Fruit fly (Drosophila melanogaster) whole organism, prepupa: ENCODE results near the gene CG18284.

Experiments used
- CG3919 ChIP-seq: fragments of 200-800 bp; sonication (Bioruptor generic); optimal IDR thresholded peaks from 3 replicates; lab custom pipeline; 2016; ENCODE audit warnings: missing biosample characterization, missing genetic modification characterization
- CG8632 ChIP-seq: fragments of 200-800 bp; sonication (Bioruptor generic); optimal IDR thresholded peaks from 3 replicates; lab custom pipeline; 2016; ENCODE audit warnings: missing biosample characterization, missing genetic modification characterization
- CG9139 ChIP-seq: fragments of 200-800 bp; sonication (Bioruptor generic); optimal IDR thresholded peaks from 3 replicates; lab custom pipeline; 2017; ENCODE audit warnings: missing biosample characterization, mild to moderate bottlenecking, missing genetic modification characterization
- Sox102F ChIP-seq: fragments of 200-800 bp; sonication (Bioruptor generic); optimal IDR thresholded peaks from 2 replicates; lab custom pipeline; 2016; ENCODE audit warnings: missing biosample characterization, mild to moderate bottlenecking, missing genetic modification characterization

- TF ChIP-seq CG9139 (no peak), Sox102F (GFP tag; lab: Kevin White, UChicago) (no peak), CG8632 (GFP tag; lab: Kevin White, UChicago) (no peak), CG3919 (no peak)
These were observed 38.4 kb downstream of the CG18284 start for dm6 chr2L:10682197-10682596.
